Fruit fly (Drosophila melanogaster) whole organism, prepupa: ENCODE results near the gene CG13810.
A peak's percentile ranks its signal among the peaks of the same experiment; 100 is the strongest.

Source experiments
- Blimp-1 ChIP-seq: fragments of 200-800 bp; sonication (Bioruptor generic); optimal IDR thresholded peaks from 3 replicates; lab custom pipeline; 2017; ENCODE audit warnings: missing biosample characterization, missing genetic modification characterization, mild to moderate bottlenecking, moderate library complexity, missing genetic modification reagents
- CG10669 ChIP-seq: fragments of 200-800 bp; sonication (Bioruptor generic); optimal IDR thresholded peaks from 3 replicates; lab custom pipeline; 2018; ENCODE audit warnings: missing biosample characterization, mild to moderate bottlenecking, missing genetic modification characterization, moderate library complexity
- CG11294 ChIP-seq: fragments of 200-800 bp; sonication (Bioruptor generic); IDR thresholded peaks from 2 replicates; pipeline ENCODE4 v1.3.6; 2022; ENCODE audit warnings: missing biosample characterization, missing genetic modification characterization
- CG11762 ChIP-seq: fragments of 200-800 bp; sonication (Bioruptor generic); optimal IDR thresholded peaks from 3 replicates; lab custom pipeline; 2016; ENCODE audit warnings: missing biosample characterization, missing genetic modification characterization; ENCODE audit not compliant: insufficient read depth
- CG15336 ChIP-seq: fragments of 200-800 bp; sonication (Bioruptor generic); IDR thresholded peaks from 2 replicates; pipeline ENCODE4 v1.3.6; 2022; ENCODE audit warnings: missing biosample characterization, missing genetic modification characterization
- CG1621 ChIP-seq: fragments of 200-800 bp; sonication (Bioruptor generic); optimal IDR thresholded peaks from 3 replicates; lab custom pipeline; 2018; ENCODE audit warnings: missing biosample characterization, mild to moderate bottlenecking, missing genetic modification characterization
- CG3032 ChIP-seq: fragments of 200-800 bp; optimal IDR thresholded peaks from 2 replicates; lab custom pipeline; 2019; ENCODE audit warnings: missing biosample characterization, mild to moderate bottlenecking, missing genetic modification characterization, moderate library complexity
- CG31627 ChIP-seq: fragments of 200-800 bp; sonication (Bioruptor generic); optimal IDR thresholded peaks from 3 replicates; lab custom pipeline; 2016; ENCODE audit warnings: missing biosample characterization, missing genetic modification characterization
- CG32006 ChIP-seq: fragments of 200-800 bp; sonication (Bioruptor generic); optimal IDR thresholded peaks from 3 replicates; lab custom pipeline; 2017; ENCODE audit warnings: missing biosample characterization, mild to moderate bottlenecking, missing genetic modification characterization
- CG34406 ChIP-seq: fragments of 200-800 bp; sonication (Bioruptor generic); optimal IDR thresholded peaks from 3 replicates; lab custom pipeline; 2016; ENCODE audit warnings: missing biosample characterization, missing genetic modification characterization
- CG3919 ChIP-seq: fragments of 200-800 bp; sonication (Bioruptor generic); optimal IDR thresholded peaks from 3 replicates; lab custom pipeline; 2016; ENCODE audit warnings: missing biosample characterization, missing genetic modification characterization
- CG4318 ChIP-seq: fragments of 200-800 bp; sonication (Bioruptor generic); optimal IDR thresholded peaks from 3 replicates; lab custom pipeline; 2017; ENCODE audit warnings: missing biosample characterization, mild to moderate bottlenecking, missing genetic modification characterization
- CG6163 ChIP-seq: fragments of 200-800 bp; sonication (Bioruptor generic); IDR thresholded peaks from 3 replicates; pipeline ENCODE4 v1.3.6; 2022; ENCODE audit warnings: missing biosample characterization, missing genetic modification characterization
- CG6276 ChIP-seq: fragments of 200-800 bp; sonication (Bioruptor generic); optimal IDR thresholded peaks from 2 replicates; lab custom pipeline; 2017; ENCODE audit warnings: missing biosample characterization, mild to moderate bottlenecking, missing genetic modification characterization
- CG6792 ChIP-seq: fragments of 200-800 bp; sonication (Bioruptor generic); optimal IDR thresholded peaks from 3 replicates; lab custom pipeline; 2016; ENCODE audit warnings: missing biosample characterization, missing genetic modification characterization
- CG6808 ChIP-seq: fragments of 200-800 bp; sonication (Bioruptor generic); optimal IDR thresholded peaks from 3 replicates; lab custom pipeline; 2017; ENCODE audit warnings: missing biosample characterization, missing genetic modification characterization, mild to moderate bottlenecking, moderate library complexity, missing genetic modification reagents
- CG6854 ChIP-seq: fragments of 200-800 bp; sonication (Bioruptor generic); optimal IDR thresholded peaks from 2 replicates; lab custom pipeline; 2017; ENCODE audit warnings: missing biosample characterization, mild to moderate bottlenecking, missing genetic modification characterization
- CG7368 ChIP-seq: fragments of 200-800 bp; sonication (Bioruptor generic); optimal IDR thresholded peaks from 3 replicates; lab custom pipeline; 2016; ENCODE audit warnings: missing biosample characterization, missing genetic modification characterization
- CG8319 ChIP-seq: fragments of 200-800 bp; sonication (Bioruptor generic); optimal IDR thresholded peaks from 3 replicates; lab custom pipeline; 2016; ENCODE audit warnings: missing biosample characterization, missing genetic modification characterization
- CG8632 ChIP-seq: fragments of 200-800 bp; sonication (Bioruptor generic); optimal IDR thresholded peaks from 3 replicates; lab custom pipeline; 2016; ENCODE audit warnings: missing biosample characterization, missing genetic modification characterization
- CG9139 ChIP-seq: fragments of 200-800 bp; sonication (Bioruptor generic); optimal IDR thresholded peaks from 3 replicates; lab custom pipeline; 2017; ENCODE audit warnings: missing biosample characterization, mild to moderate bottlenecking, missing genetic modification characterization
- Eip75B ChIP-seq: fragments of 200-800 bp; sonication (Bioruptor generic); optimal IDR thresholded peaks from 3 replicates; lab custom pipeline; 2016; ENCODE audit warnings: missing biosample characterization, missing genetic modification characterization
- Eip78C ChIP-seq: fragments of 200-800 bp; sonication (Bioruptor generic); peaks from one replicate; lab custom pipeline; 2016; ENCODE audit warnings: missing biosample characterization, missing genetic modification characterization
- Eip93F ChIP-seq: fragments of 200-800 bp; sonication (Bioruptor generic); optimal IDR thresholded peaks from 2 replicates; lab custom pipeline; 2016; ENCODE audit warnings: missing biosample characterization, mild to moderate bottlenecking, missing genetic modification characterization
- Ets21C ChIP-seq: fragments of 200-800 bp; sonication (Bioruptor generic); optimal IDR thresholded peaks from 3 replicates; lab custom pipeline; 2016; ENCODE audit warnings: missing biosample characterization, missing genetic modification characterization
- Ets96B ChIP-seq: fragments of 200-800 bp; optimal IDR thresholded peaks from 2 replicates; lab custom pipeline; 2019; ENCODE audit warnings: missing biosample characterization, mild to moderate bottlenecking, missing genetic modification characterization, moderate library complexity
- Hr38 ChIP-seq: sonication (Bioruptor generic); optimal IDR thresholded peaks from 2 replicates; lab custom pipeline; 2016; ENCODE audit warnings: missing biosample characterization, missing genetic modification characterization
- Hr39 ChIP-seq: fragments of 200-800 bp; sonication (Bioruptor generic); optimal IDR thresholded peaks from 2 replicates; lab custom pipeline; 2016; ENCODE audit warnings: missing biosample characterization, missing genetic modification characterization
- Lpt ChIP-seq: fragments of 200-800 bp; sonication (Bioruptor generic); optimal IDR thresholded peaks from 3 replicates; lab custom pipeline; 2016; ENCODE audit warnings: missing biosample characterization, missing genetic modification characterization
- Met ChIP-seq: fragments of 200-800 bp; sonication (Bioruptor generic); optimal IDR thresholded peaks from 3 replicates; lab custom pipeline; 2016; ENCODE audit warnings: missing biosample characterization, missing genetic modification characterization
- OdsH ChIP-seq: fragments of 200-800 bp; sonication (Bioruptor generic); optimal IDR thresholded peaks from 3 replicates; lab custom pipeline; 2016; ENCODE audit warnings: missing biosample characterization, missing genetic modification characterization
- Smox ChIP-seq: fragments of 200-800 bp; sonication (Bioruptor generic); optimal IDR thresholded peaks from 3 replicates; lab custom pipeline; 2016; ENCODE audit warnings: missing biosample characterization, missing genetic modification characterization
- Sox102F ChIP-seq: fragments of 200-800 bp; sonication (Bioruptor generic); optimal IDR thresholded peaks from 2 replicates; lab custom pipeline; 2016; ENCODE audit warnings: missing biosample characterization, mild to moderate bottlenecking, missing genetic modification characterization
- Sox14 ChIP-seq: fragments of 200-800 bp; sonication (Bioruptor generic); optimal IDR thresholded peaks from 3 replicates; lab custom pipeline; 2016; ENCODE audit warnings: missing biosample characterization, missing genetic modification characterization
- Sox15 ChIP-seq: fragments of 200-800 bp; sonication (Bioruptor generic); optimal IDR thresholded peaks from 3 replicates; lab custom pipeline; 2016; ENCODE audit warnings: missing biosample characterization, missing genetic modification characterization
- achi ChIP-seq: fragments of 200-800 bp; sonication (Bioruptor generic); optimal IDR thresholded peaks from 3 replicates; lab custom pipeline; 2016; ENCODE audit warnings: missing biosample characterization, missing genetic modification characterization
- acj6 ChIP-seq: fragments of 200-800 bp; sonication (Bioruptor generic); optimal IDR thresholded peaks from 3 replicates; lab custom pipeline; 2016; ENCODE audit warnings: missing biosample characterization, missing genetic modification characterization
- cyc ChIP-seq: fragments of 200-800 bp; sonication (Bioruptor generic); optimal IDR thresholded peaks from 3 replicates; lab custom pipeline; 2016; ENCODE audit warnings: missing biosample characterization, missing genetic modification characterization
- dac ChIP-seq: fragments of 200-800 bp; sonication (Bioruptor generic); optimal IDR thresholded peaks from 2 replicates; lab custom pipeline; 2017; ENCODE audit warnings: missing biosample characterization, mild to moderate bottlenecking, missing genetic modification characterization
- dsx ChIP-seq: fragments of 200-800 bp; optimal IDR thresholded peaks from 3 replicates; lab custom pipeline; 2019; ENCODE audit warnings: missing biosample characterization, mild to moderate bottlenecking, missing genetic modification characterization, moderate library complexity; ENCODE audit not compliant: poor library complexity, severe bottlenecking
- eg ChIP-seq: fragments of 200-800 bp; sonication (Bioruptor generic); IDR thresholded peaks from 3 replicates; pipeline ENCODE4 v1.3.6; 2022; ENCODE audit warnings: missing biosample characterization, missing genetic modification characterization
- esn ChIP-seq: fragments of 200-800 bp; sonication (Bioruptor generic); optimal IDR thresholded peaks from 2 replicates; lab custom pipeline; 2016; ENCODE audit warnings: missing biosample characterization, mild to moderate bottlenecking, missing genetic modification characterization, moderate library complexity
- fd59A ChIP-seq: fragments of 200-800 bp; sonication (Bioruptor generic); optimal IDR thresholded peaks from 2 replicates; lab custom pipeline; 2017; ENCODE audit warnings: missing biosample characterization, mild to moderate bottlenecking, missing genetic modification characterization, missing genetic modification reagents
- fd85E ChIP-seq: fragments of 200-800 bp; sonication (Bioruptor generic); optimal IDR thresholded peaks from 3 replicates; lab custom pipeline; 2016; ENCODE audit warnings: missing biosample characterization, missing genetic modification characterization
- fkh ChIP-seq: fragments of 200-800 bp; sonication (Bioruptor generic); optimal IDR thresholded peaks from 3 replicates; lab custom pipeline; 2017; ENCODE audit warnings: missing biosample characterization, mild to moderate bottlenecking, missing genetic modification characterization, moderate library complexity
- lz ChIP-seq: fragments of 200-800 bp; sonication (Bioruptor generic); optimal IDR thresholded peaks from 3 replicates; lab custom pipeline; 2016; ENCODE audit warnings: missing biosample characterization, missing genetic modification characterization
- net ChIP-seq: fragments of 200-800 bp; sonication (Bioruptor generic); optimal IDR thresholded peaks from 3 replicates; lab custom pipeline; 2016; ENCODE audit warnings: missing biosample characterization, missing genetic modification characterization
- pdm3 ChIP-seq: fragments of 200-800 bp; sonication (Bioruptor generic); optimal IDR thresholded peaks from 3 replicates; lab custom pipeline; 2016; ENCODE audit warnings: missing biosample characterization, missing genetic modification characterization
- salr ChIP-seq, 2 experiments: fragments of 200-800 bp; sonication (Bioruptor generic); optimal IDR thresholded peaks; 3 replicates each; lab custom pipeline; 2016 to 2018; ENCODE audit warnings: missing biosample characterization in 2 of 2, missing genetic modification characterization in 2 of 2, mild to moderate bottlenecking in 1 of 2
- spab ChIP-seq: fragments of 200-800 bp; sonication (Bioruptor generic); optimal IDR thresholded peaks from 2 replicates; lab custom pipeline; 2017; ENCODE audit warnings: missing biosample characterization, mild to moderate bottlenecking, missing genetic modification characterization, missing genetic modification reagents
- ss ChIP-seq, 2 experiments: fragments of 200-800 bp; sonication (Bioruptor generic); optimal IDR thresholded peaks; 2 replicates in 1 of 2; 3 replicates in 1 of 2; lab custom pipeline; 2017 to 2018; ENCODE audit warnings: mild to moderate bottlenecking in 2 of 2, missing biosample characterization in 2 of 2, missing genetic modification characterization in 2 of 2, moderate library complexity in 1 of 2
- topi ChIP-seq: fragments of 200-800 bp; sonication (Bioruptor generic); optimal IDR thresholded peaks from 3 replicates; lab custom pipeline; 2016; ENCODE audit warnings: missing biosample characterization, missing genetic modification characterization
- vri ChIP-seq: fragments of 200-800 bp; sonication (Bioruptor generic); optimal IDR thresholded peaks from 3 replicates; lab custom pipeline; 2016; ENCODE audit warnings: missing biosample characterization, mild to moderate bottlenecking, missing genetic modification characterization

Gene CG13810

DNA sequence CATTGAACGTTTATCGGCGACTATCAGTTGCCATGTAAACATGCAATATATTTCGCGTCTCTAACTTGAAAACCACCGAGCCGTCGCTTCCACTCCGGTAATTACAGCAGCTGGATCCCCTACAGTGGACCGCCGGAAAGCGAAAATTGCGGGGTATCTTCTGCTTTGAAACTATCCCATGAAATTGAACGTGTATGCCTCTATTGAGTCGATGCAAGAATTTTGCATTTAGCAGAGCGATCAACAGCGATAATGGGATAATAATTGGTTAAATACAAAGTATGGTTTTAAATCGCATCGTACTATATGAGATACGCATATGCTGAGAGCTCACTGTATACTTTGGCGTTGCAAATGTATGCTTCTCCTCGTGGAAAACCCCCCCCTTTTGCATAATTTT, 40.7 kb upstream of the CG13810 start:
- no peak for TF ChIP-seq CG8632 (GFP tag; lab: Kevin White, UChicago)
- no peak for TF ChIP-seq spab (GFP tag; lab: Kevin White, UChicago)
- TF ChIP-seq salr (GFP tag; optimal IDR thresholded peaks at IDR 0.05; lab: Kevin White, UChicago): no peak
- TF ChIP-seq lz (GFP tag; lab: Kevin White, UChicago): no peak
- TF ChIP-seq pdm3 (GFP tag; lab: Kevin White, UChicago): peak; percentile 26
- no peak for TF ChIP-seq Ets21C (GFP tag; lab: Kevin White, UChicago)
- no peak for TF ChIP-seq Sox15
- TF ChIP-seq CG9139 (GFP tag; lab: Kevin White, UChicago): no peak
- TF ChIP-seq CG31627: no peak
- TF ChIP-seq CG6808 (GFP tag; lab: Kevin White, UChicago): no peak
- no peak for TF ChIP-seq Eip75B (GFP tag; lab: Kevin White, UChicago)
- no peak for TF ChIP-seq CG1621
- TF ChIP-seq net (GFP tag; lab: Kevin White, UChicago): peak; percentile 7
- TF ChIP-seq Eip93F: no peak
- no peak for TF ChIP-seq Met
- no peak for TF ChIP-seq Sox102F (GFP tag; lab: Kevin White, UChicago)
- TF ChIP-seq OdsH (GFP tag; lab: Kevin White, UChicago): peak; percentile 16
- no peak for TF ChIP-seq CG6792 (GFP tag; lab: Kevin White, UChicago)
- no peak for TF ChIP-seq CG11762 (GFP tag; lab: Kevin White, UChicago)
- no peak for TF ChIP-seq CG7368 (GFP tag; lab: Kevin White, UChicago)
- no peak for TF ChIP-seq Hr39 (GFP tag; lab: Kevin White, UChicago)
- TF ChIP-seq dsx (GFP tag; lab: Kevin White, UChicago): peak; percentile 33
- TF ChIP-seq CG6854 (GFP tag; lab: Kevin White, UChicago): no peak
- peak; percentile 16 for TF ChIP-seq CG6276 (GFP tag; lab: Kevin White, UChicago)
- TF ChIP-seq vri: no peak
- TF ChIP-seq dac: peak; percentile 49
- no peak for TF ChIP-seq CG10669
- no peak for TF ChIP-seq fd59A
- TF ChIP-seq CG3919 (GFP tag; lab: Kevin White, UChicago): no peak
- no peak for TF ChIP-seq topi
- TF ChIP-seq Blimp-1 (GFP tag; lab: Kevin White, UChicago): no peak
- TF ChIP-seq Eip78C (GFP tag; lab: Kevin White, UChicago): peak; percentile 13
- TF ChIP-seq fd85E (GFP tag; lab: Kevin White, UChicago): no peak
- no peak for TF ChIP-seq CG8319 (GFP tag; lab: Kevin White, UChicago)
- TF ChIP-seq CG6163: no peak
- peak; percentile 67 for TF ChIP-seq CG15336 (GFP tag; lab: Robert Waterston, UW)
- peak; percentile 75 for TF ChIP-seq CG32006
- TF ChIP-seq eg (GFP tag; lab: Robert Waterston, UW): peak; percentile 52; the same call in 1 of the 3 replicates
- no peak for TF ChIP-seq Ets96B
- no peak for TF ChIP-seq esn (GFP tag; lab: Kevin White, UChicago)
- no peak for TF ChIP-seq acj6 (GFP tag; lab: Kevin White, UChicago)
- TF ChIP-seq Lpt: no peak
- no peak for TF ChIP-seq CG3032 (tag; lab: Kevin White, UChicago)
- TF ChIP-seq CG4318 (GFP tag; lab: Kevin White, UChicago): peak; percentile 53
- no peak for TF ChIP-seq Sox14 (GFP tag; lab: Kevin White, UChicago)
- no peak for TF ChIP-seq Smox
- TF ChIP-seq cyc (GFP tag; lab: Kevin White, UChicago): no peak
- TF ChIP-seq CG11294 (GFP tag; lab: Robert Waterston, UW): no peak
- no peak for TF ChIP-seq Hr38 (GFP tag; lab: Kevin White, UChicago)
- no peak for TF ChIP-seq ss (GFP tag; optimal IDR thresholded peaks at IDR 0.05; lab: Kevin White, UChicago)
- TF ChIP-seq fkh (GFP tag; lab: Kevin White, UChicago): no peak
- TF ChIP-seq CG34406 (GFP tag; lab: Kevin White, UChicago): no peak
- no peak for TF ChIP-seq achi (GFP tag; lab: Kevin White, UChicago)
